Worm (Caenorhabditis elegans): ENCODE data around the gene srx-134.
A peak's percentile ranks its signal among the peaks of the same experiment; 100 is the strongest.

The srx-134 gene

DNA sequence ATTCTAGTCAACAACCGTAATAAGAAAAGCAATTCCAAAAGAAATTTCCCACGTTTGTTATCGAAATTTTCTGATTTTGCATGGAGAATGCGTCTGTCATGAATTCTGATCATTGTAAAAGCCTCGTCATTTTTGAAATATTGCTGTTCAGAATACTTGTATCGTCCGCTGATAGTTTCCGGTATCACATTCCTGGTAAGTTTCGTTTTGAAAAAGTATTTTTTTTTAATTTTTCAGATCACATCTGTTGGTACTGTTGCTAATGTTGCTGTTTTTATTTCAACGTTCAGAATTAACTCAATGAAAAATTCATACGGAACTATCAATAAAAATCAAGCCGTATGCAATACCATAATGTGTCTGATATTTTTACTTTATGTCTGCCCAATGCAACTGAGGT is 15.4 kb downstream of the srx-134 start, which contains the start of gene srx-17:
Gene srx-17 (plus strand): TSS at position 301 of the 400 bp plus-strand sequence.
- TF ChIP-seq ham-2 (GFP tag; optimal IDR thresholded peaks at IDR 0.05) (no peak), lin-32 (GFP tag; optimal IDR thresholded peaks at IDR 0.05) (no peak), mep-1 (tag; optimal IDR thresholded peaks at IDR 0.05) (no peak)

DNA sequence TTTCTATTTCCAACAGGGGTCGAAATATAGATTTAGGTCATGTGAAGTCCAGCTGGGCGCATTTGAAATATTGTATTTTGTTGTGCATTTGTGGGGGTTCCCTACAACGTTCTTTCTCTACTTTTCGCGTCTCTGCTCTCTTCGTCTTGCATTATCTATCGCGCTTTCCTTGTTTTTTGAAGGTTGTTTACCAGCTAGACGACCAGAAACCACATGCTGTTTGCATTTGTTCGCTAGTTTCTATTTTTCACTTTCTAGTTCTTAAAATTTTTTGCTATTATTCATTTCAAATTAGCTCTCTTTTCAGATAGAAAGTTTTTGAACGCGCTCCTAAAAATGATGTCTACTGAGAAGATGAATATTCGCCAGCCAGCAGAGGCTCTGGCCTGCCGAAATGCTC is 16.8 kb downstream of the srx-134 start, which contains the start of gene F55B12.10:
Gene F55B12.10 (plus strand): TSS at position 301 of the 400 bp plus-strand sequence.
- TF ChIP-seq flh-1 (GFP tag; optimal IDR thresholded peaks at IDR 0.05) (no peak), zip-8 (tag; optimal IDR thresholded peaks at IDR 0.05) (no peak), pha-4 (tag; optimal IDR thresholded peaks at IDR 0.05) (no peak)

ce11 chrV:13837173-13837572 is 19.1 kb downstream of the srx-134 start, which contains the start of gene srx-128:
TSS of gene srx-128 (plus strand) at chrV:13837473.
- TF ChIP-seq snpc-4 (tag; optimal IDR thresholded peaks at IDR 0.05) = no peak
- no peak for TF ChIP-seq cnd-1 (tag; optimal IDR thresholded peaks at IDR 0.05)
- no peak for TF ChIP-seq ceh-39 (tag; optimal IDR thresholded peaks at IDR 0.05)
- no peak for TF ChIP-seq unc-120 (tag; optimal IDR thresholded peaks at IDR 0.05; ENCODE audit: poor library complexity, severe bottlenecking)
- TF ChIP-seq nhr-12 (tag; optimal IDR thresholded peaks at IDR 0.05) = no peak
- TF ChIP-seq lin-13 (tag; optimal IDR thresholded peaks at IDR 0.05) = no peak
- TF ChIP-seq lsy-2 (tag; optimal IDR thresholded peaks at IDR 0.05) = no peak
- TF ChIP-seq ham-2 (GFP tag; optimal IDR thresholded peaks at IDR 0.05) = no peak
- TF ChIP-seq unc-62 (GFP tag; optimal IDR thresholded peaks at IDR 0.05) = no peak
- TF ChIP-seq unc-39 (tag; optimal IDR thresholded peaks at IDR 0.05) = no peak
- TF ChIP-seq pha-4 (tag; optimal IDR thresholded peaks at IDR 0.05) = no peak
- TF ChIP-seq mab-5 (tag; optimal IDR thresholded peaks at IDR 0.05) = no peak
- TF ChIP-seq elt-3 (tag; optimal IDR thresholded peaks at IDR 0.05) = no peak
- no peak for TF ChIP-seq mep-1 (tag; optimal IDR thresholded peaks at IDR 0.05)

DNA sequence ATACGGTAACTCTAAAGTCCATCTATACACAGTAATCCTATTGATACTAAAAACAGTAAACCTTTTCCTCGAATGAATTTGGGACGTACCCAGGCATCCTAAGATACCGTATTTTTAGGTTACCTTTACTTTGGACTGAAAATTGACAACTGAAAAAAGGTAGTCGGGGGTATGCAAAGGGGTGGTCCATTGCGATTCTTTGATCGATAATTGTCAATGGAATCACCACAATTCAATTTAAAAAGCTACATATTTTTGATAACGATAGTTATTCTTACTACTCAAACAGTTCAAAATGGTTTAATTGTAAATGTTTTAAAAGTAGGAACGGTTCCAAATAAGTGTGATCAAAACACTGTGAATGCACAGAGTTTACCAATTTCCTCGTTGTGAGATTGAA is 22.3 kb downstream of the srx-134 start, which contains the start of gene srx-129:
Gene srx-129 (plus strand): TSS at position 301 of the 400 bp plus-strand sequence.
- no peak for TF ChIP-seq ceh-39 (tag; optimal IDR thresholded peaks at IDR 0.05)

ce11 chrV:13830813-13831212 is 25.5 kb downstream of the srx-134 start, which contains the start of gene str-165:
TSS of gene str-165 (plus strand) at chrV:13831113.
- no peak for TF ChIP-seq ham-2 (GFP tag; optimal IDR thresholded peaks at IDR 0.05)
- TF ChIP-seq ztf-11 (tag; optimal IDR thresholded peaks at IDR 0.05) = no peak
- TF ChIP-seq tbx-8 (GFP tag; optimal IDR thresholded peaks at IDR 0.05) = no peak
- no peak for TF ChIP-seq lin-32 (GFP tag; optimal IDR thresholded peaks at IDR 0.05)
- no peak for TF ChIP-seq mls-2 (tag; optimal IDR thresholded peaks at IDR 0.05)
- no peak for TF ChIP-seq ceh-83 (GFP tag; optimal IDR thresholded peaks at IDR 0.05)
- no peak for TF ChIP-seq unc-120 (tag; optimal IDR thresholded peaks at IDR 0.05; ENCODE audit: poor library complexity, severe bottlenecking)
- no peak for TF ChIP-seq ceh-43 (GFP tag; optimal IDR thresholded peaks at IDR 0.05)
- no peak for TF ChIP-seq unc-39 (tag; optimal IDR thresholded peaks at IDR 0.05)
- TF ChIP-seq mep-1 (tag; optimal IDR thresholded peaks at IDR 0.05) = no peak
- no peak for TF ChIP-seq sem-2 (GFP tag; optimal IDR thresholded peaks at IDR 0.05)

DNA sequence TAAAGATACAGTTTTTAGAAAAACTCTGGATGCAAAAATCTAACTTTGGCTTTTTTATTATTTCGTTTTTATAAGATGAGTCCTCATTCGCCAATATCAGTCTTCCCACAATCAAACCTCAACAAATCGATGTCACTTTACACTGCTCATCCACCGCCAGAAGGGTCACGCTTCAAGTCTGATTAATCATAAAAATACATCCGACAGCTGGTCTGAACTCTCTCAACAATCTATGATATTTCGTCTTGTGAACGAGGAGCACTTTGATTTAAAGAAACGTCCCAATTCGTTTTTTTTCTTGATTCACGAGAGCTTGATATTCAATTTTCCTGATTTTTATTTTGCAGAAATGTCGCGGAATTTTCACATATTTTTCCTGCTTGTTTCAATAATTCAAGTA is 28.4 kb downstream of the srx-134 start, which contains the start of gene nrf-5:
Gene nrf-5 (plus strand): TSS at position 348 of the 400 bp plus-strand sequence.
- no peak for TF ChIP-seq elt-1 (tag; optimal IDR thresholded peaks at IDR 0.05; ENCODE audit: borderline replicate concordance, insufficient read depth)
- peak; percentile 64 for TF ChIP-seq hlh-1 (tag; optimal IDR thresholded peaks at IDR 0.05)
- no peak for TF ChIP-seq zip-8 (tag; optimal IDR thresholded peaks at IDR 0.05)
- TF ChIP-seq snpc-4 (tag; optimal IDR thresholded peaks at IDR 0.05) = no peak
- TF ChIP-seq nhr-2 (tag; optimal IDR thresholded peaks at IDR 0.05) = no peak
- TF ChIP-seq mab-5 (tag; optimal IDR thresholded peaks at IDR 0.05) = no peak

ce11 chrV:13822752-13823151 is 33.5 kb downstream of the srx-134 start, which contains the start of gene hpo-31:
TSS of gene hpo-31 (plus strand) at chrV:13823052.
- TF ChIP-seq cnd-1 (tag; optimal IDR thresholded peaks at IDR 0.05) (no peak), nhr-28 (tag; optimal IDR thresholded peaks at IDR 0.05) (no peak), ceh-39 (tag; optimal IDR thresholded peaks at IDR 0.05) (no peak), ham-2 (GFP tag; optimal IDR thresholded peaks at IDR 0.05) (no peak), pha-4 (tag; optimal IDR thresholded peaks at IDR 0.05) (no peak), elt-1 (tag; optimal IDR thresholded peaks at IDR 0.05; ENCODE audit: borderline replicate concordance, insufficient read depth) (no peak)

Data from whole organism, mixed stage, embryonic.